Fruit fly (Drosophila melanogaster) whole organism, embryonic: ENCODE results near the gene CG44008.
A peak's percentile ranks its signal among the peaks of the same experiment; 100 is the strongest.

Source experiments
- Abd-B ChIP-seq: fragments of 200-800 bp; sonication (Bioruptor generic); optimal IDR thresholded peaks from 2 replicates; lab custom pipeline; 2018; ENCODE audit warnings: missing biosample characterization, mild to moderate bottlenecking, missing genetic modification characterization, moderate library complexity
- Bdp1 ChIP-seq: fragments of 200-800 bp; sonication (Bioruptor generic); optimal IDR thresholded peaks from 3 replicates; lab custom pipeline; 2016; ENCODE audit warnings: missing biosample characterization, missing genetic modification characterization
- CG10267 ChIP-seq: fragments of 200-800 bp; sonication (Bioruptor generic); optimal IDR thresholded peaks from 2 replicates; lab custom pipeline; 2018; ENCODE audit warnings: missing biosample characterization, mild to moderate bottlenecking, missing genetic modification characterization, moderate library complexity
- CG10543 ChIP-seq: fragments of 200-800 bp; sonication (Bioruptor generic); optimal IDR thresholded peaks from 3 replicates; lab custom pipeline; 2017; ENCODE audit warnings: missing biosample characterization, mild to moderate bottlenecking, missing genetic modification characterization, moderate library complexity
- CG12744 ChIP-seq: fragments of 200-800 bp; sonication (Bioruptor generic); optimal IDR thresholded peaks from 2 replicates; lab custom pipeline; 2016; ENCODE audit warnings: missing biosample characterization, missing genetic modification characterization
- CG16779 ChIP-seq: fragments of 200-800 bp; sonication (Bioruptor generic); IDR thresholded peaks from 2 replicates; pipeline ENCODE4 v1.3.6; 2022; ENCODE audit warnings: missing biosample characterization, missing genetic modification characterization
- CG17186 ChIP-seq: fragments of 200-800 bp; sonication (Bioruptor generic); optimal IDR thresholded peaks from 3 replicates; lab custom pipeline; 2017; ENCODE audit warnings: missing biosample characterization, missing genetic modification reagents, missing genetic modification characterization
- CG18619 ChIP-seq: fragments of 200-800 bp; sonication (Bioruptor generic); optimal IDR thresholded peaks from 3 replicates; lab custom pipeline; 2017; ENCODE audit warnings: missing biosample characterization, mild to moderate bottlenecking, missing genetic modification characterization
- CG2678 ChIP-seq: fragments of 200-800 bp; sonication (Bioruptor generic); optimal IDR thresholded peaks from 3 replicates; lab custom pipeline; 2019; ENCODE audit warnings: missing biosample characterization, mild to moderate bottlenecking, missing genetic modification characterization, moderate library complexity
- CG31441 ChIP-seq: fragments of 200-800 bp; sonication (Bioruptor generic); IDR thresholded peaks from 2 replicates; pipeline ENCODE4 v1.3.6; 2022; ENCODE audit warnings: missing biosample characterization, missing genetic modification characterization
- CG3407 ChIP-seq: fragments of 200-800 bp; sonication (Bioruptor generic); optimal IDR thresholded peaks from 2 replicates; lab custom pipeline; 2018; ENCODE audit warnings: missing biosample characterization, mild to moderate bottlenecking, missing genetic modification characterization
- CG3838 ChIP-seq: fragments of 200-800 bp; sonication (Bioruptor generic); optimal IDR thresholded peaks from 3 replicates; lab custom pipeline; 2016; ENCODE audit warnings: missing biosample characterization, missing genetic modification characterization
- CG7745 ChIP-seq: fragments of 200-800 bp; sonication (Bioruptor generic); optimal IDR thresholded peaks from 2 replicates; lab custom pipeline; 2018; ENCODE audit warnings: missing biosample characterization, mild to moderate bottlenecking, missing genetic modification characterization, moderate library complexity
- CG7963 ChIP-seq: fragments of 200-800 bp; sonication (Bioruptor generic); IDR thresholded peaks from 3 replicates; pipeline ENCODE4 v1.3.6; 2022; ENCODE audit warnings: missing biosample characterization, missing genetic modification characterization; ENCODE audit not compliant: partially characterized antibody
- CG8281 ChIP-seq: fragments of 200-800 bp; sonication (Bioruptor generic); optimal IDR thresholded peaks from 2 replicates; lab custom pipeline; 2018; ENCODE audit warnings: missing biosample characterization, mild to moderate bottlenecking, missing genetic modification characterization, moderate library complexity
- CG8924 ChIP-seq: fragments of 200-800 bp; optimal IDR thresholded peaks from 3 replicates; lab custom pipeline; 2019; ENCODE audit warnings: missing biosample characterization, mild to moderate bottlenecking, missing genetic modification characterization, moderate library complexity
- CG9609 ChIP-seq: fragments of 200-800 bp; sonication (Bioruptor generic); optimal IDR thresholded peaks from 3 replicates; lab custom pipeline; 2016; ENCODE audit warnings: missing biosample characterization, missing genetic modification characterization
- Dek ChIP-seq: fragments of 200-800 bp; sonication (Bioruptor generic); optimal IDR thresholded peaks from 3 replicates; lab custom pipeline; 2019; ENCODE audit warnings: missing biosample characterization, mild to moderate bottlenecking, missing genetic modification characterization, moderate library complexity
- Dp ChIP-seq: fragments of 200-800 bp; sonication (Bioruptor generic); optimal IDR thresholded peaks from 2 replicates; lab custom pipeline; 2018; ENCODE audit warnings: missing biosample characterization, mild to moderate bottlenecking, missing genetic modification characterization, moderate library complexity
- E2f2 ChIP-seq: fragments of 200-800 bp; sonication (Bioruptor generic); IDR thresholded peaks from 2 replicates; pipeline ENCODE4 v1.3.6; 2022; ENCODE audit warnings: missing biosample characterization, missing genetic modification characterization
- Hmr ChIP-seq: fragments of 200-800 bp; sonication (Bioruptor generic); optimal IDR thresholded peaks from 3 replicates; lab custom pipeline; 2017; ENCODE audit warnings: mild to moderate bottlenecking, missing biosample characterization, missing genetic modification reagents, missing genetic modification characterization
- Myb ChIP-seq: fragments of 200-800 bp; sonication (Bioruptor generic); optimal IDR thresholded peaks from 2 replicates; lab custom pipeline; 2016; ENCODE audit warnings: missing biosample characterization, missing genetic modification characterization
- Neu2 ChIP-seq: fragments of 200-800 bp; sonication (Bioruptor generic); optimal IDR thresholded peaks from 3 replicates; lab custom pipeline; 2016; ENCODE audit warnings: missing biosample characterization, missing genetic modification characterization, borderline replicate concordance
- Oaz ChIP-seq: fragments of 200-800 bp; sonication (Bioruptor generic); IDR thresholded peaks from 2 replicates; pipeline ENCODE4 v1.3.6; 2022; ENCODE audit warnings: missing biosample characterization, missing genetic modification characterization
- Opbp ChIP-seq: fragments of 200-800 bp; sonication (Bioruptor generic); IDR thresholded peaks from 3 replicates; pipeline ENCODE4 v1.3.6; 2022; ENCODE audit warnings: missing biosample characterization, missing genetic modification characterization; ENCODE audit not compliant: partially characterized antibody
- amos ChIP-seq: fragments of 200-800 bp; sonication (Bioruptor generic); IDR thresholded peaks from 2 replicates; pipeline ENCODE4 v1.3.6; 2022; ENCODE audit warnings: missing biosample characterization, missing genetic modification characterization; ENCODE audit not compliant: partially characterized antibody
- bbx ChIP-seq: fragments of 200-800 bp; sonication (Bioruptor generic); IDR thresholded peaks from 2 replicates; pipeline ENCODE4 v1.3.6; 2022; ENCODE audit warnings: missing biosample characterization, missing genetic modification characterization; ENCODE audit not compliant: partially characterized antibody
- cg ChIP-seq: fragments of 200-800 bp; sonication (Bioruptor generic); optimal IDR thresholded peaks from 3 replicates; lab custom pipeline; 2019; ENCODE audit warnings: missing biosample characterization, mild to moderate bottlenecking, missing genetic modification characterization, moderate library complexity
- ci ChIP-seq: fragments of 200-800 bp; sonication (Bioruptor generic); IDR thresholded peaks from 3 replicates; pipeline ENCODE4 v1.3.6; 2022; ENCODE audit warnings: missing biosample characterization, missing genetic modification characterization
- dmrt11E ChIP-seq: fragments of 200-800 bp; sonication (Bioruptor generic); optimal IDR thresholded peaks from 3 replicates; lab custom pipeline; 2018; ENCODE audit warnings: missing biosample characterization, mild to moderate bottlenecking, missing genetic modification characterization, moderate library complexity
- esg ChIP-seq: fragments of 200-800 bp; sonication (Bioruptor generic); conservative IDR thresholded peaks from 2 replicates; pipeline ENCODE4 v1.3.6; 2022; ENCODE audit warnings: missing biosample characterization, missing genetic modification characterization
- eyg ChIP-seq: fragments of 200-800 bp; sonication (Bioruptor generic); optimal IDR thresholded peaks from 3 replicates; lab custom pipeline; 2016; ENCODE audit warnings: missing biosample characterization, missing genetic modification characterization
- ftz-f1 ChIP-seq: fragments of 200-800 bp; sonication (Bioruptor generic); optimal IDR thresholded peaks from 2 replicates; lab custom pipeline; 2016; ENCODE audit warnings: missing biosample characterization, missing genetic modification characterization
- grn ChIP-seq: fragments of 200-800 bp; sonication (Bioruptor generic); optimal IDR thresholded peaks from 3 replicates; lab custom pipeline; 2017; ENCODE audit warnings: missing biosample characterization, missing genetic modification characterization
- hbn ChIP-seq: fragments of 200-800 bp; sonication (Bioruptor generic); IDR thresholded peaks from 2 replicates; pipeline ENCODE4 v1.3.6; 2022; ENCODE audit warnings: missing biosample characterization, missing genetic modification characterization; ENCODE audit not compliant: partially characterized antibody
- knrl ChIP-seq: fragments of 200-800 bp; sonication (Bioruptor generic); IDR thresholded peaks from 3 replicates; pipeline ENCODE4 v1.3.6; 2022; ENCODE audit warnings: missing biosample characterization, missing genetic modification characterization; ENCODE audit not compliant: partially characterized antibody
- lola ChIP-seq, 3 experiments: fragments of >200 bp in 2 of 3; fragments of 200-800 bp in 1 of 3; sonication (Bioruptor generic) in 1 of 3; optimal IDR thresholded peaks; 2 replicates each; lab custom pipeline; 2017 to 2019; ENCODE audit warnings: missing biosample characterization in 3 of 3, missing genetic modification characterization in 3 of 3, mild to moderate bottlenecking in 1 of 3, moderate library complexity in 1 of 3
- luna ChIP-seq: fragments of 200-800 bp; sonication (Bioruptor generic); optimal IDR thresholded peaks from 2 replicates; lab custom pipeline; 2016; ENCODE audit warnings: missing biosample characterization, missing genetic modification characterization
- prd ChIP-seq, 3 experiments: fragments of >200 bp in 2 of 3; fragments of 200-800 bp in 1 of 3; sonication (Bioruptor generic) in 1 of 3; optimal IDR thresholded peaks in 2 of 3; IDR thresholded peaks in 1 of 3; 2 replicates in 2 of 3; 3 replicates in 1 of 3; pipeline versions ENCODE4 v1.3.6 to Lab custom; 2017 to 2022; ENCODE audit warnings: missing biosample characterization in 1 of 3, missing genetic modification characterization in 1 of 3
- pros ChIP-seq: fragments of 200-800 bp; sonication (Bioruptor generic); optimal IDR thresholded peaks from 3 replicates; lab custom pipeline; 2019; ENCODE audit warnings: missing biosample characterization, mild to moderate bottlenecking, missing genetic modification characterization, moderate library complexity
- psq ChIP-seq: fragments of 200-800 bp; sonication (Bioruptor generic); optimal IDR thresholded peaks from 2 replicates; lab custom pipeline; 2017; ENCODE audit warnings: missing biosample characterization, missing genetic modification characterization
- sim ChIP-seq: fragments of 200-800 bp; sonication (Bioruptor generic); IDR thresholded peaks from 2 replicates; pipeline ENCODE4 v1.3.6; 2022; ENCODE audit warnings: missing biosample characterization, missing genetic modification characterization
- slp2 ChIP-seq: fragments of 200-800 bp; sonication (Bioruptor generic); optimal IDR thresholded peaks from 2 replicates; lab custom pipeline; 2016; ENCODE audit warnings: missing biosample characterization, missing genetic modification characterization
- sqz ChIP-seq: fragments of 200-800 bp; sonication (Bioruptor generic); optimal IDR thresholded peaks from 3 replicates; lab custom pipeline; 2018; ENCODE audit warnings: missing biosample characterization, mild to moderate bottlenecking, missing genetic modification characterization
- tin ChIP-seq: fragments of 200-800 bp; sonication (Bioruptor generic); optimal IDR thresholded peaks from 3 replicates; lab custom pipeline; 2016; ENCODE audit warnings: missing biosample characterization, missing genetic modification characterization
- vnd ChIP-seq: fragments of 200-800 bp; sonication (Bioruptor generic); IDR thresholded peaks from 3 replicates; pipeline ENCODE4 v1.3.6; 2022; ENCODE audit warnings: missing biosample characterization, missing genetic modification characterization; ENCODE audit not compliant: partially characterized antibody
- yki ChIP-seq: fragments of >200 bp; optimal IDR thresholded peaks from 3 replicates; lab custom pipeline; 2018

CG44008 gene

dm6 chr2L:11808702-11809583 lies 33.3 kb downstream of the CG44008 start, which contains the start of gene crol (continued):
- TF ChIP-seq prd (optimal IDR thresholded peaks at IDR 0.05; lab: Kevin White, UChicago) (no peak), prd (GFP tag; IDR thresholded peaks at IDR 0.05; lab: Robert Waterston, UW) (peak; percentile 23; the same call in 1 of the 3 replicates), Opbp (GFP tag; lab: Robert Waterston, UW) (peak; percentile 91), bbx (GFP tag; lab: Robert Waterston, UW) (peak; percentile 93), CG10543 (GFP tag; lab: Kevin White, UChicago) (peak; percentile 87), lola (GFP tag; optimal IDR thresholded peaks at IDR 0.05; lab: Kevin White, UChicago) (peak in 1 of 3 experiments; percentile 13), Bdp1 (GFP tag; lab: Kevin White, UChicago) (no peak), sim (GFP tag; lab: Robert Waterston, UW) (no peak), Neu2 (GFP tag; lab: Kevin White, UChicago) (no peak), Dp (peak; percentile 41), dmrt11E (tag; lab: Kevin White, UChicago) (no peak), hbn (GFP tag; lab: Robert Waterston, UW) (peak; percentile 84), eyg (GFP tag; lab: Kevin White, UChicago) (no peak), CG7963 (GFP tag; lab: Robert Waterston, UW) (peak; percentile 74), CG18619 (GFP tag; lab: Kevin White, UChicago) (no peak), Dek (tag; lab: Kevin White, UChicago) (peak; percentile 40), knrl (GFP tag; lab: Robert Waterston, UW) (peak; percentile 81), luna (GFP tag; lab: Kevin White, UChicago) (no peak), ci (GFP tag; lab: Robert Waterston, UW) (peak; percentile 65), CG16779 (GFP tag; lab: Robert Waterston, UW) (no peak), psq (GFP tag; lab: Kevin White, UChicago) (no peak), pros (GFP tag; lab: Kevin White, UChicago) (peak; percentile 89), CG8281 (tag; lab: Kevin White, UChicago) (no peak), CG3407 (GFP tag; lab: Kevin White, UChicago) (no peak), CG3838 (no peak), CG17186 (GFP tag; lab: Kevin White, UChicago) (no peak), CG31441 (GFP tag; lab: Robert Waterston, UW) (peak; percentile 35; the same call in 1 of the 2 replicates), tin (GFP tag; lab: Kevin White, UChicago) (no peak), yki (lab: Kevin White, UChicago) (peak; percentile 72), cg (peak; percentile 92), Oaz (GFP tag; lab: Robert Waterston, UW) (no peak), vnd (GFP tag; lab: Robert Waterston, UW) (peak; percentile 72), CG10267 (tag; lab: Kevin White, UChicago) (peak; percentile 48), Hmr (GFP tag; lab: Kevin White, UChicago) (peak; percentile 43), E2f2 (peak; percentile 49; the same call in 1 of the 2 replicates), slp2 (GFP tag; lab: Kevin White, UChicago) (no peak), CG7745 (no peak), CG9609 (no peak), amos (peak; percentile 90), sqz (peak; percentile 14), ftz-f1 (GFP tag; lab: Kevin White, UChicago) (no peak), CG8924 (tag; lab: Kevin White, UChicago) (peak; percentile 42), Myb (GFP tag; lab: Kevin White, UChicago) (no peak), CG12744 (GFP tag; lab: Kevin White, UChicago) (no peak), grn (GFP tag; lab: Kevin White, UChicago) (no peak), Abd-B (GFP tag; lab: Kevin White, UChicago) (no peak), esg (GFP tag; lab: Robert Waterston, UW) (no peak), CG2678 (no peak)
